Worm (Caenorhabditis elegans): Measurements from ENCODE around the gene F52B11.2.

ce11 chrIV:14070185-14070991 is 13.0 kb upstream of the F52B11.2 start:
- no peak for TF ChIP-seq C17E4.6 (GFP tag; IDR thresholded peaks at IDR 0.05)
- TF ChIP-seq ztf-28 (GFP tag; IDR thresholded peaks at IDR 0.05): no peak
- no peak for TF ChIP-seq F57C9.4 (tag; optimal IDR thresholded peaks at IDR 0.05)
- no peak for TF ChIP-seq ekl-4 (GFP tag; IDR thresholded peaks at IDR 0.05)
- peak; percentile 70 for TF ChIP-seq madf-6 (GFP tag; IDR thresholded peaks at IDR 0.05)

All from whole organism, young adult.